Fruit fly (Drosophila melanogaster): ENCODE results near the gene Frl.

Frl gene

DNA sequence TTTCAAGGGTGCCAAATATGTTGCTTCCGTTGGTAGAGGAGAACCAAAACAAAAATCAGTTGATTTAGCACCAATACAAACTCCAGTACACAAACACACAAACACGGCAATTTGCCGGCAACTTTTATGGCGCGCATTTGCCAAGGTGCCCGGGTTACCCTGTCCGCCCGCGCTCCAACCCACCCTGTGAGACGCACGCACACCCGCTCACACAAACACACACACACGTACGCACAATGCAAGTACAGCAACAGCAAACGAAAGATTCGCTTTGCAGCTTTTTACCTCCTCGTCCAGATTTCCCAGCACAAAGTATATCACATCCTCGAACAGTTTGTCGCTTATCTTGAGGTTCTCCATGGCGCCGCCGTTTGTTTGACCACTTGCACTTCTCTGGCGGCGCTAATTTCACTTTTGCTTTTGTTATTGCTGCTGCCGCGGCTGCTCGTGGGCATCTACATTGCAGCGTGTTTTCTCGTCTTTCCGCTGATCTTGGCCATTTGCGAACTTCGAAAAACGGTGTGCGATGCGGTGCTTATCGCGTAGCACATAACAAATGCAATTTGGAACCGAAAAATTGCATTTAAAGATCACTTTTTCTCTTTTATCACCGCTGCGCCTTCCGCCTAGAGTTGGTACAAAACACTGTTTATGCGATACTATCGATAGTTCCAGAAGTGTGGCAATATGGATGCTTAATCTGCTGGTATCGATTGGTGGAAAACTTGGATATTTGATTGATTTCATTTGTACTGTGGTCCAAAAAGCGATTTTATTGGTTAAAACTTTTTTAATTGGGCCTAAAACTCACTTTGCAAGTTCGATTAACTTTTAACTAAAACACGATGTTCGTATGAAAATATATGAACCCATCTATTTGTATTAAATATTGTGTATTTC, 24.3 kb upstream of the Frl start, which contains the start of gene Ptip (continued):
- TF ChIP-seq scrt (GFP tag; optimal IDR thresholded peaks at IDR 0.05) (peak; percentile 41), Myb (GFP tag; optimal IDR thresholded peaks at IDR 0.05) (peak; percentile 58), org-1 (GFP tag; optimal IDR thresholded peaks at IDR 0.05) (no peak), Drgx (GFP tag; IDR thresholded peaks at IDR 0.05) (peak; percentile 38; the same call in 1 of the 2 replicates), CG18599 (GFP tag; optimal IDR thresholded peaks at IDR 0.05) (no peak), inv (GFP tag; IDR thresholded peaks at IDR 0.05; ENCODE audit: partially characterized antibody) (peak; percentile 98), CG10431 (GFP tag; optimal IDR thresholded peaks at IDR 0.05) (peak; percentile 71), sens (GFP tag) (peak; percentile 49), CG31388 (GFP tag; optimal IDR thresholded peaks at IDR 0.05) (no peak), Adf1 (GFP tag; IDR thresholded peaks at IDR 0.05) (peak; percentile 12), CG34376 (GFP tag; optimal IDR thresholded peaks at IDR 0.05) (peak; percentile 60), Taf1 (GFP tag; IDR thresholded peaks at IDR 0.05) (no peak), chn (GFP tag; optimal IDR thresholded peaks at IDR 0.05) (peak; percentile 78), CG18619 (GFP tag; optimal IDR thresholded peaks at IDR 0.05) (peak; percentile 30), chm (GFP tag; IDR thresholded peaks at IDR 0.05) (peak; percentile 62), CG33557 (GFP tag; optimal IDR thresholded peaks at IDR 0.05) (peak; percentile 40), CG6765 (GFP tag; optimal IDR thresholded peaks at IDR 0.05) (peak; percentile 22), CG2120 (GFP tag; optimal IDR thresholded peaks at IDR 0.05) (peak; percentile 39), jing (GFP tag; optimal IDR thresholded peaks at IDR 0.05) (no peak), bcd (GFP tag; optimal IDR thresholded peaks at IDR 0.05) (peak; percentile 89), Ets65A (GFP tag) (peak; percentile 75), CG10462 (GFP tag; optimal IDR thresholded peaks at IDR 0.05) (no peak), run (tag; optimal IDR thresholded peaks at IDR 0.05) (no peak), CG8359 (GFP tag; optimal IDR thresholded peaks at IDR 0.05; ENCODE audit: borderline replicate concordance) (no peak), zen2 (GFP tag; IDR thresholded peaks at IDR 0.05; ENCODE audit: partially characterized antibody) (peak; percentile 94), CG10267 (tag; optimal IDR thresholded peaks at IDR 0.05) (peak; percentile 40), Vsx1 (GFP tag; optimal IDR thresholded peaks at IDR 0.05) (no peak), crol (GFP tag; IDR thresholded peaks at IDR 0.05) (no peak), MESR4 (GFP tag; optimal IDR thresholded peaks at IDR 0.05) (peak; percentile 59), Doc3 (GFP tag; IDR thresholded peaks at IDR 0.05; ENCODE audit: partially characterized antibody) (peak; percentile 87), CG10209 (GFP tag; optimal IDR thresholded peaks at IDR 0.05) (no peak), wek (GFP tag; optimal IDR thresholded peaks at IDR 0.05) (peak; percentile 80), CkIIα-i1 (GFP tag; IDR thresholded peaks at IDR 0.05) (no peak), Side (GFP tag; optimal IDR thresholded peaks at IDR 0.05) (peak; percentile 35), CG15269 (tag; optimal IDR thresholded peaks at IDR 0.05) (no peak), CG13624 (GFP tag; optimal IDR thresholded peaks at IDR 0.05) (peak; percentile 40), dmrt99B (tag; optimal IDR thresholded peaks at IDR 0.05) (no peak), bigmax (GFP tag; optimal IDR thresholded peaks at IDR 0.05) (peak; percentile 50), CG10979 (tag; optimal IDR thresholded peaks at IDR 0.05) (no peak), Xbp1 (GFP tag; optimal IDR thresholded peaks at IDR 0.05) (peak; percentile 37), CG17802 (tag; optimal IDR thresholded peaks at IDR 0.05) (peak; percentile 9), CG10321 (GFP tag; IDR thresholded peaks at IDR 0.05) (no peak), CG17385 (GFP tag; optimal IDR thresholded peaks at IDR 0.05) (peak; percentile 65), Scr (GFP tag; IDR thresholded peaks at IDR 0.05; ENCODE audit: partially characterized antibody) (peak; percentile 96), CG6689 (GFP tag; IDR thresholded peaks at IDR 0.05) (no peak), C15 (GFP tag; IDR thresholded peaks at IDR 0.05) (0 out of 3 replicates have a peak, but pooled peaks have one; percentile 43), CG17568 (GFP tag; optimal IDR thresholded peaks at IDR 0.05) (no peak), h (optimal IDR thresholded peaks at IDR 0.05) (no peak)
